Worm (Caenorhabditis elegans) whole organism, L4 larva: ENCODE data around the gene Y50E8A.6.

Experiments used
- ceh-82 ChIP-seq: sonication (generic microtip); optimal IDR thresholded peaks from 2 replicates; lab custom pipeline; 2017; ENCODE audit warnings: missing biosample characterization, missing genetic modification characterization
- nhr-102 ChIP-seq: sonication (generic microtip); optimal IDR thresholded peaks from 2 replicates; lab custom pipeline; 2016; ENCODE audit warnings: mild to moderate bottlenecking, missing genetic modification characterization, moderate library complexity, missing compliant biosample characterization
- nhr-25 ChIP-seq: sonication (generic microtip); optimal IDR thresholded peaks from 2 replicates; lab custom pipeline; 2017; ENCODE audit warnings: missing genetic modification characterization, mild to moderate bottlenecking, missing compliant biosample characterization, antibody characterized with exemption, moderate library complexity, borderline replicate concordance; ENCODE audit not compliant: insufficient read depth
- snpc-4 ChIP-seq: fragments of 150-350 bp; optimal IDR thresholded peaks from 2 replicates; lab custom pipeline; 2014; ENCODE audit warnings: missing biosample characterization, missing genetic modification characterization
- unc-62 ChIP-seq, 3 experiments: fragments of 150-350 bp in 1 of 3; sonication (generic microtip); optimal IDR thresholded peaks in 2 of 3; peaks in 1 of 3; 1 replicate in 1 of 3; 2 replicates in 2 of 3; lab custom pipeline; 2014 to 2017; ENCODE audit warnings: missing biosample characterization in 3 of 3, missing genetic modification characterization in 3 of 3, missing genetic modification reagents in 3 of 3, missing genotype in 1 of 3
- ztf-11 ChIP-seq: fragments of 150-350 bp; optimal IDR thresholded peaks from 2 replicates; lab custom pipeline; 2014; ENCODE audit warnings: missing biosample characterization, missing genetic modification characterization

DNA sequence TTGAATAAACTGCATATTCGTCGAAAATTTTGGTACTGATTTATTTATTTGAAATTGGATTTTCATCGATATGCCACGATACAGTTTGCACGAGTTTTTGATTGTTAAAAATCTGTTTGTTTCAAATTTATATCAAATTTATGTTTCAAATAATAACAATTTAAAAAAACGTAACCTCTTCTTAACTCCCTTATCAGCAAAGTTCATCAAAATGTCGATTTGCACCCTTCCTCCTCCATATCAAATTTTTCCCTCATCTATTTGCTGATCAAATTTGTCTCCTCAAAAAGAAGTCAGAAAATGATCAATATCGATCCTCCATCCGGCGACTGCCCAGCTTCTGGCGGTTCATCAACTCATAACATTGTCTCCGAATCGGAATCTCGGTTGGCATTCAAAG is 30.1 kb downstream of the Y50E8A.6 start, which contains the start of gene ssp-33:
- TF ChIP-seq unc-62 (GFP tag; optimal IDR thresholded peaks at IDR 0.05 in 1 of 2; lab: Kevin White, UChicago) (no peak), unc-62 (tag; optimal IDR thresholded peaks at IDR 0.05; lab: Kevin White, UChicago) (no peak), nhr-102 (tag; lab: Kevin White, UChicago) (no peak), ztf-11 (no peak), nhr-25 (tag; lab: Kevin White, UChicago) (no peak), snpc-4 (no peak), ceh-82 (tag; lab: Kevin White, UChicago) (no peak)
